Worm (Caenorhabditis elegans) whole organism, L3 larva: ENCODE measurements around the gene Y57G11A.4.

ENCODE experiments used
- R02D3.7 ChIP-seq: fragments of 150-350 bp; optimal IDR thresholded peaks from 2 replicates; lab custom pipeline; 2014; ENCODE audit warnings: missing biosample characterization, missing genetic modification characterization
- ZK546.5 ChIP-seq: sonication (generic microtip); optimal IDR thresholded peaks from 2 replicates; lab custom pipeline; 2017; ENCODE audit warnings: missing biosample characterization, missing genetic modification characterization
- ama-1 ChIP-seq: fragments of 150-350 bp; optimal IDR thresholded peaks from 2 replicates; lab custom pipeline; 2018
- ceh-82 ChIP-seq: fragments of 150-350 bp; optimal IDR thresholded peaks from 2 replicates; lab custom pipeline; 2014; ENCODE audit warnings: missing biosample characterization, missing genetic modification characterization
- ceh-9 ChIP-seq: sonication (generic microtip); optimal IDR thresholded peaks from 2 replicates; lab custom pipeline; 2018; ENCODE audit warnings: missing biosample characterization, missing genetic modification characterization
- egl-5 ChIP-seq: fragments of 150-350 bp; optimal IDR thresholded peaks from 2 replicates; lab custom pipeline; 2017; ENCODE audit warnings: missing biosample characterization, missing genetic modification reagents, missing genetic modification characterization, inconsistent platforms
- elt-1 ChIP-seq: fragments of 150-350 bp; optimal IDR thresholded peaks from 2 replicates; lab custom pipeline; 2014; ENCODE audit warnings: missing biosample characterization, missing genetic modification characterization
- elt-2 ChIP-seq: sonication (generic microtip); optimal IDR thresholded peaks from 2 replicates; lab custom pipeline; 2016; ENCODE audit warnings: missing genetic modification reagents, mild to moderate bottlenecking, missing genetic modification characterization, missing compliant biosample characterization
- elt-3 ChIP-seq, 3 experiments: fragments of 150-350 bp in 1 of 3; sonication (generic microtip) in 2 of 3; optimal IDR thresholded peaks; 2 replicates in 2 of 3; 4 replicates in 1 of 3; lab custom pipeline; 2014 to 2017; ENCODE audit warnings: missing biosample characterization in 3 of 3, missing genetic modification characterization in 3 of 3
- eor-1 ChIP-seq, 2 experiments: fragments of 150-350 bp; optimal IDR thresholded peaks; 2 replicates each; lab custom pipeline; 2014 to 2018; ENCODE audit warnings: missing biosample characterization in 2 of 2, missing genetic modification characterization in 2 of 2
- fkh-10 ChIP-seq: sonication (generic microtip); optimal IDR thresholded peaks from 2 replicates; lab custom pipeline; 2017; ENCODE audit warnings: missing biosample characterization, missing genetic modification reagents, missing genetic modification characterization
- hmg-11 ChIP-seq: sonication (generic microtip); optimal IDR thresholded peaks from 2 replicates; lab custom pipeline; 2016; ENCODE audit warnings: missing genetic modification characterization, missing compliant biosample characterization
- jun-1 ChIP-seq: fragments of 150-350 bp; optimal IDR thresholded peaks from 2 replicates; lab custom pipeline; 2014; ENCODE audit warnings: missing biosample characterization, missing genetic modification reagents, missing genetic modification characterization
- lin-15B ChIP-seq: fragments of 150-350 bp; optimal IDR thresholded peaks from 2 replicates; lab custom pipeline; 2014; ENCODE audit warnings: missing biosample characterization, missing genetic modification characterization
- lin-39 ChIP-seq: fragments of 150-350 bp; optimal IDR thresholded peaks from 2 replicates; lab custom pipeline; 2018; ENCODE audit warnings: missing biosample characterization, missing genetic modification reagents, missing genetic modification characterization
- lsy-12 ChIP-seq: sonication (generic microtip); optimal IDR thresholded peaks from 2 replicates; lab custom pipeline; 2016; ENCODE audit warnings: mild to moderate bottlenecking, missing genetic modification characterization, missing compliant biosample characterization
- nfya-1 ChIP-seq: sonication (generic microtip); optimal IDR thresholded peaks from 2 replicates; lab custom pipeline; 2017; ENCODE audit warnings: missing genetic modification characterization, mild to moderate bottlenecking, missing compliant biosample characterization, antibody characterized with exemption, moderate library complexity; ENCODE audit not compliant: insufficient read depth
- nhr-11 ChIP-seq: fragments of 150-350 bp; optimal IDR thresholded peaks from 2 replicates; lab custom pipeline; 2014; ENCODE audit warnings: missing biosample characterization, missing genetic modification characterization
- nhr-12 ChIP-seq: fragments of 150-350 bp; optimal IDR thresholded peaks from 2 replicates; lab custom pipeline; 2014; ENCODE audit warnings: missing biosample characterization, missing genetic modification characterization
- nhr-25 ChIP-seq: sonication (generic microtip); optimal IDR thresholded peaks from 2 replicates; lab custom pipeline; 2017; ENCODE audit warnings: missing biosample characterization, missing genetic modification characterization
- nhr-28 ChIP-seq: fragments of 150-350 bp; optimal IDR thresholded peaks from 2 replicates; lab custom pipeline; 2014; ENCODE audit warnings: missing biosample characterization, missing genetic modification characterization
- nhr-67 ChIP-seq: fragments of 150-350 bp; optimal IDR thresholded peaks from 2 replicates; lab custom pipeline; 2014; ENCODE audit warnings: missing biosample characterization, missing genetic modification characterization
- nhr-76 ChIP-seq: fragments of 150-350 bp; sonication (generic microtip); optimal IDR thresholded peaks from 5 replicates; lab custom pipeline; 2014; ENCODE audit warnings: missing biosample characterization, missing genetic modification characterization
- pha-4 ChIP-seq: fragments of 150-350 bp; optimal IDR thresholded peaks from 2 replicates; lab custom pipeline; 2014; ENCODE audit warnings: missing biosample characterization, missing genetic modification reagents, missing genetic modification characterization
- skn-1 ChIP-seq: fragments of 150-350 bp; optimal IDR thresholded peaks from 2 replicates; lab custom pipeline; 2014; ENCODE audit warnings: missing biosample characterization, missing genetic modification characterization
- snpc-4 ChIP-seq: fragments of 150-350 bp; optimal IDR thresholded peaks from 2 replicates; lab custom pipeline; 2014; ENCODE audit warnings: missing biosample characterization, missing genetic modification characterization
- tbx-2 ChIP-seq: sonication (generic microtip); optimal IDR thresholded peaks from 2 replicates; lab custom pipeline; 2016; ENCODE audit warnings: mild to moderate bottlenecking, missing genetic modification characterization, missing compliant biosample characterization
- unc-39 ChIP-seq: sonication (generic microtip); optimal IDR thresholded peaks from 4 replicates; lab custom pipeline; 2017; ENCODE audit warnings: missing biosample characterization, missing genetic modification characterization
- unc-62 ChIP-seq: fragments of 150-350 bp; sonication (generic microtip); optimal IDR thresholded peaks from 4 replicates; lab custom pipeline; 2014; ENCODE audit warnings: missing biosample characterization, missing genetic modification reagents, missing genetic modification characterization
- zag-1 ChIP-seq: fragments of 150-350 bp; optimal IDR thresholded peaks from 2 replicates; lab custom pipeline; 2014; ENCODE audit warnings: missing biosample characterization, missing genetic modification characterization
- ztf-11 ChIP-seq: fragments of 150-350 bp; optimal IDR thresholded peaks from 2 replicates; lab custom pipeline; 2014; ENCODE audit warnings: missing biosample characterization, missing genetic modification characterization
- ztf-4 ChIP-seq: fragments of 150-350 bp; optimal IDR thresholded peaks from 2 replicates; lab custom pipeline; 2014; ENCODE audit warnings: missing biosample characterization, missing genetic modification characterization

Y57G11A.4 gene

ce11 chrIV:14512405-14512804 is 30.3 kb downstream of the Y57G11A.4 start, which contains the start of gene Y57G11A.5:
Gene Y57G11A.5, minus strand, starts transcription at chrIV:14512505.
- no peak for TF ChIP-seq R02D3.7 (tag; lab: Kevin White, UChicago)
- no peak for TF ChIP-seq jun-1 (tag; lab: Kevin White, UChicago)
- TF ChIP-seq hmg-11 (tag; lab: Kevin White, UChicago), result no peak
- no peak for TF ChIP-seq unc-39 (tag; lab: Kevin White, UChicago)
- no peak for TF ChIP-seq ceh-9 (tag; lab: Kevin White, UChicago)
- no peak for TF ChIP-seq lsy-12 (tag; lab: Kevin White, UChicago)

- no peak for TF ChIP-seq snpc-4
- no peak for TF ChIP-seq pha-4
- TF ChIP-seq tbx-2 (tag; lab: Kevin White, UChicago), result no peak
- TF ChIP-seq nhr-12, result no peak
- TF ChIP-seq nfya-1 (tag; lab: Kevin White, UChicago), result no peak
- TF ChIP-seq nhr-67 (tag; lab: Kevin White, UChicago), result no peak
- TF ChIP-seq unc-62 (GFP tag; lab: Kevin White, UChicago), result no peak
- TF ChIP-seq skn-1 (tag; lab: Kevin White, UChicago), result no peak
- no peak for TF ChIP-seq ceh-82 (tag; lab: Kevin White, UChicago)
- TF ChIP-seq elt-2, result no peak
Observed at ce11 chrIV:14515162-14515561, 33.1 kb downstream of the Y57G11A.4 start.

- no peak for TF ChIP-seq ama-1 (lab: Kevin White, UChicago)
- no peak for TF ChIP-seq zag-1 (tag; lab: Kevin White, UChicago)
- no peak for TF ChIP-seq nhr-25
- no peak for TF ChIP-seq lsy-12 (tag; lab: Kevin White, UChicago)
- no peak for TF ChIP-seq ZK546.5 (tag; lab: Kevin White, UChicago)
- TF ChIP-seq ztf-4 (tag; lab: Kevin White, UChicago), result no peak
- no peak for TF ChIP-seq nhr-76 (tag; lab: Kevin White, UChicago)
- no peak for TF ChIP-seq lin-39 (tag; lab: Kevin White, UChicago)
Observed at ce11 chrIV:14519423-14519822, 37.3 kb downstream of the Y57G11A.4 start, which contains the start of the genes Y57G11A.2 and T27E7.1. Gene Y57G11A.2, minus strand, starts transcription at chrIV:14519523. Gene T27E7.1, plus strand, starts transcription at chrIV:14519759.

ce11 chrIV:14523568-14523967 is 41.5 kb downstream of the Y57G11A.4 start, which contains the start of gene srh-63:
Gene srh-63, plus strand, starts transcription at chrIV:14523868.
- TF ChIP-seq nhr-28, result no peak
- TF ChIP-seq egl-5 (tag; lab: Kevin White, UChicago), result no peak
- no peak for TF ChIP-seq ama-1 (lab: Kevin White, UChicago)
- TF ChIP-seq pha-4, result no peak
- no peak for TF ChIP-seq nhr-25
- no peak for TF ChIP-seq ZK546.5 (tag; lab: Kevin White, UChicago)
- TF ChIP-seq elt-3 (tag; optimal IDR thresholded peaks at IDR 0.05; lab: Kevin White, UChicago), result no peak
- TF ChIP-seq nhr-11 (tag; lab: Kevin White, UChicago), result no peak
- no peak for TF ChIP-seq lin-15B (tag; lab: Kevin White, UChicago)
- TF ChIP-seq elt-2, result no peak
- no peak for TF ChIP-seq lsy-12 (tag; lab: Kevin White, UChicago)
- no peak for TF ChIP-seq nfya-1 (tag; lab: Kevin White, UChicago)
- no peak for TF ChIP-seq skn-1 (tag; lab: Kevin White, UChicago)
- TF ChIP-seq fkh-10 (GFP tag; lab: Kevin White, UChicago), result no peak
- TF ChIP-seq elt-1 (tag; lab: Kevin White, UChicago), result no peak
- no peak for TF ChIP-seq eor-1 (tag; optimal IDR thresholded peaks at IDR 0.05; lab: Kevin White, UChicago)
- no peak for TF ChIP-seq ztf-11 (tag; lab: Kevin White, UChicago)
- TF ChIP-seq, all 47 proteins: peak for 0

- peak; percentile 53 for TF ChIP-seq snpc-4
Observed at ce11 chrIV:14525272-14526162, 43.4 kb downstream of the Y57G11A.4 start.
